Worm (Caenorhabditis elegans) whole organism, young adult: ENCODE results near the gene aptf-2.
A peak's percentile ranks its signal among the peaks of the same experiment; 100 is the strongest.

ENCODE experiments used
- C06A6.2 ChIP-seq: fragments of 200-800 bp; sonication (Bioruptor generic); conservative IDR thresholded peaks from 2 replicates; pipeline ENCODE4 v1.3.6; 2022; ENCODE audit warnings: missing genetic modification characterization, missing compliant biosample characterization
- C17E4.6 ChIP-seq: fragments of 200-800 bp; sonication (Bioruptor generic); IDR thresholded peaks from 2 replicates; pipeline ENCODE4 v1.3.6; 2022; ENCODE audit warnings: missing genetic modification reagents, missing genetic modification characterization, missing compliant biosample characterization
- D2030.7 ChIP-seq: fragments of 200-800 bp; sonication (Bioruptor generic); IDR thresholded peaks from 2 replicates; pipeline ENCODE4 v1.3.6; 2022; ENCODE audit warnings: missing genetic modification reagents, missing genetic modification characterization, missing compliant biosample characterization
- F10E7.11 ChIP-seq: sonication (generic microtip); optimal IDR thresholded peaks from 2 replicates; lab custom pipeline; 2017; ENCODE audit warnings: mild to moderate bottlenecking, missing genetic modification characterization, moderate library complexity, missing compliant biosample characterization
- F39B2.1 ChIP-seq: fragments of 200-800 bp; sonication (Bioruptor generic); IDR thresholded peaks from 2 replicates; pipeline ENCODE4 v1.3.6; 2022; ENCODE audit warnings: missing genetic modification reagents, missing genetic modification characterization, missing compliant biosample characterization
- T07F8.4 ChIP-seq: sonication (generic microtip); optimal IDR thresholded peaks from 2 replicates; lab custom pipeline; 2016; ENCODE audit warnings: mild to moderate bottlenecking, missing genetic modification characterization, moderate library complexity, missing compliant biosample characterization
- T26A5.8 ChIP-seq: sonication (generic microtip); optimal IDR thresholded peaks from 2 replicates; lab custom pipeline; 2016; ENCODE audit warnings: missing genetic modification characterization, missing compliant biosample characterization
- Y67H2A.10 ChIP-seq: fragments of 200-800 bp; sonication (Bioruptor generic); conservative IDR thresholded peaks from 2 replicates; pipeline ENCODE4 v1.3.6; 2022; ENCODE audit warnings: missing genetic modification reagents, missing genetic modification characterization, missing compliant biosample characterization
- Y95B8A.8 ChIP-seq: fragments of 200-800 bp; sonication (Bioruptor generic); IDR thresholded peaks from 2 replicates; pipeline ENCODE4 v1.3.6; 2022; ENCODE audit warnings: missing genetic modification reagents, missing genetic modification characterization, missing compliant biosample characterization
- aptf-3 ChIP-seq: fragments of 200-800 bp; sonication (Bioruptor generic); IDR thresholded peaks from 2 replicates; pipeline ENCODE4 v1.3.6; 2022; ENCODE audit warnings: missing genetic modification characterization, missing compliant biosample characterization
- atf-7 ChIP-seq: sonication (generic microtip); optimal IDR thresholded peaks from 2 replicates; lab custom pipeline; 2017; ENCODE audit warnings: mild to moderate bottlenecking, missing genetic modification characterization, missing compliant biosample characterization
- attf-3 ChIP-seq: fragments of 200-800 bp; sonication (Bioruptor generic); conservative IDR thresholded peaks from 2 replicates; pipeline ENCODE4 v1.3.6; 2022; ENCODE audit warnings: missing genetic modification reagents, missing genetic modification characterization, missing compliant biosample characterization
- attf-6 ChIP-seq: fragments of 200-800 bp; sonication (Bioruptor generic); IDR thresholded peaks from 2 replicates; pipeline ENCODE4 v1.3.6; 2022; ENCODE audit warnings: missing genetic modification reagents, missing genetic modification characterization, missing compliant biosample characterization
- bed-2 ChIP-seq: fragments of 200-800 bp; sonication (Bioruptor generic); IDR thresholded peaks from 2 replicates; pipeline ENCODE4 v1.3.6; 2022; ENCODE audit warnings: missing genetic modification reagents, missing genetic modification characterization, missing compliant biosample characterization
- cebp-2 ChIP-seq: fragments of 200-800 bp; sonication (Bioruptor generic); IDR thresholded peaks from 2 replicates; pipeline ENCODE4 v1.3.6; 2022; ENCODE audit warnings: missing genetic modification characterization, missing compliant biosample characterization
- ceh-40 ChIP-seq: fragments of 200-800 bp; sonication (Bioruptor generic); IDR thresholded peaks from 2 replicates; pipeline ENCODE4 v1.3.6; 2022; ENCODE audit warnings: missing genetic modification characterization, missing compliant biosample characterization
- dox-1 ChIP-seq: fragments of 200-800 bp; sonication (Bioruptor generic); IDR thresholded peaks from 2 replicates; pipeline ENCODE4 v1.3.6; 2022; ENCODE audit warnings: missing genetic modification reagents, missing genetic modification characterization, missing compliant biosample characterization
- egl-18 ChIP-seq: fragments of 200-800 bp; sonication (Bioruptor generic); IDR thresholded peaks from 2 replicates; pipeline ENCODE4 v1.3.6; 2022; ENCODE audit warnings: missing genetic modification reagents, missing genetic modification characterization, missing compliant biosample characterization
- egl-44 ChIP-seq: fragments of 200-800 bp; sonication (Bioruptor generic); IDR thresholded peaks from 2 replicates; pipeline ENCODE4 v1.3.6; 2022; ENCODE audit warnings: missing genetic modification reagents, missing genetic modification characterization, missing compliant biosample characterization
- egrh-3 ChIP-seq: fragments of 200-800 bp; sonication (Bioruptor generic); IDR thresholded peaks from 2 replicates; pipeline ENCODE4 v1.3.6; 2022; ENCODE audit warnings: missing genetic modification reagents, missing genetic modification characterization, missing compliant biosample characterization
- hlh-26 ChIP-seq: fragments of 200-800 bp; sonication (Bioruptor generic); conservative IDR thresholded peaks from 2 replicates; pipeline ENCODE4 v1.3.6; 2022; ENCODE audit warnings: missing genetic modification reagents, missing genetic modification characterization, missing compliant biosample characterization
- hsf-1 ChIP-seq: fragments of 200-800 bp; sonication (Bioruptor generic); IDR thresholded peaks from 2 replicates; pipeline ENCODE4 v1.3.6; 2022; ENCODE audit warnings: missing genetic modification reagents, missing genetic modification characterization, missing compliant biosample characterization
- let-607 ChIP-seq, 2 experiments: fragments of 200-800 bp in 1 of 2; sonication (Bioruptor generic) in 1 of 2; sonication (generic microtip) in 1 of 2; optimal IDR thresholded peaks; 2 replicates each; lab custom pipeline; 2016 to 2018; ENCODE audit warnings: mild to moderate bottlenecking in 2 of 2, missing compliant biosample characterization in 2 of 2, missing genetic modification characterization in 2 of 2, moderate library complexity in 2 of 2, missing genotype in 1 of 2
- lin-35 ChIP-seq, 3 experiments: fragments of 150-350 bp in 2 of 3; sonication (generic microtip) in 1 of 3; optimal IDR thresholded peaks; 2 replicates each; lab custom pipeline; 2014 to 2018; ENCODE audit warnings: missing biosample characterization in 3 of 3, missing genetic modification characterization in 3 of 3, missing genetic modification reagents in 3 of 3
- lin-54 ChIP-seq: fragments of 200-800 bp; sonication (Bioruptor generic); optimal IDR thresholded peaks from 2 replicates; lab custom pipeline; 2018; ENCODE audit warnings: mild to moderate bottlenecking, missing genetic modification characterization, missing compliant biosample characterization
- lsl-1 ChIP-seq: fragments of 200-800 bp; sonication (Bioruptor generic); optimal IDR thresholded peaks from 2 replicates; lab custom pipeline; 2018; ENCODE audit warnings: mild to moderate bottlenecking, missing genetic modification characterization, moderate library complexity, missing compliant biosample characterization
- madf-6 ChIP-seq: fragments of 200-800 bp; sonication (Bioruptor generic); IDR thresholded peaks from 2 replicates; pipeline ENCODE4 v1.3.6; 2022; ENCODE audit warnings: missing genetic modification reagents, missing genetic modification characterization, missing compliant biosample characterization
- mcd-1 ChIP-seq: fragments of 200-800 bp; sonication (Bioruptor generic); IDR thresholded peaks from 2 replicates; pipeline ENCODE4 v1.3.6; 2022; ENCODE audit warnings: missing genetic modification reagents, missing genetic modification characterization, missing compliant biosample characterization
- nhr-27 ChIP-seq: fragments of 200-800 bp; sonication (Bioruptor generic); optimal IDR thresholded peaks from 2 replicates; lab custom pipeline; 2018; ENCODE audit warnings: mild to moderate bottlenecking, missing genetic modification characterization, moderate library complexity, missing compliant biosample characterization
- sptf-2 ChIP-seq: fragments of 200-800 bp; sonication (Bioruptor generic); optimal IDR thresholded peaks from 2 replicates; lab custom pipeline; 2018; ENCODE audit warnings: mild to moderate bottlenecking, missing genetic modification characterization, missing compliant biosample characterization
- zfh-2 ChIP-seq: fragments of 200-800 bp; sonication (Bioruptor generic); conservative IDR thresholded peaks from 2 replicates; pipeline ENCODE4 v1.3.6; 2022; ENCODE audit warnings: missing genetic modification reagents, missing genetic modification characterization, missing compliant biosample characterization
- ztf-25 ChIP-seq: fragments of 200-800 bp; sonication (Bioruptor generic); IDR thresholded peaks from 2 replicates; pipeline ENCODE4 v1.3.6; 2022; ENCODE audit warnings: missing genetic modification reagents, missing genetic modification characterization, missing compliant biosample characterization

The aptf-2 gene

DNA sequence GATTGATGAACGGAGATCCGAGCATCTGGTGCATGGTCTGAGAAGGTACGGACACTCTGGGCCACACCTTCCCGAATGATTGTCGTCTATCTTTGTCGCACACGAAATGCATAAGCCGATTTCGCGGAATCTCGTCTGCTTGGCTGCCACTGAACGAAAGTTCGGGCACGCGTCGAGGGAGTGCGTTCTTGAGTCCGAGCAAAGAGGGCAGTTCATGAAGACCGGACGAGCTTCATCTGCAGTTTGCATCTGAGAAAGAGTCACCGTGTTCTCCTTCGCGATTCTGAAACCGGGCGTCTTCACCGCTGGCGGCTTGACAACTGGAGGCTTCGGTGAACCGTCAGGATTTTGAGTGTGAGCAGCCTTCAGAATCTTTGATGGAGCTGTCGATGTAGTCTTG is 42.4 kb upstream of the aptf-2 start:
- TF ChIP-seq zfh-2 (GFP tag; lab: Robert Waterston, UW) = peak; percentile 69
- no peak for TF ChIP-seq F39B2.1 (GFP tag; lab: Robert Waterston, UW)
- TF ChIP-seq, all 124 proteins: peak for 1

- TF ChIP-seq sptf-2 (GFP tag; lab: Kevin White, UChicago) (no peak), lin-54 (GFP tag; lab: Kevin White, UChicago) (no peak), mcd-1 (no peak), T07F8.4 (tag; lab: Kevin White, UChicago) (no peak), Y67H2A.10 (GFP tag; lab: Robert Waterston, UW) (no peak), C17E4.6 (GFP tag; lab: Robert Waterston, UW) (no peak), hlh-26 (GFP tag; lab: Robert Waterston, UW) (no peak), attf-3 (GFP tag; lab: Robert Waterston, UW) (no peak), nhr-27 (tag; lab: Kevin White, UChicago) (no peak), T26A5.8 (no peak), bed-2 (GFP tag; lab: Robert Waterston, UW) (no peak), cebp-2 (GFP tag; lab: Robert Waterston, UW) (0 out of 2 replicates have a peak, but pooled peaks have one; percentile 69), atf-7 (no peak), madf-6 (GFP tag; lab: Robert Waterston, UW) (peak; percentile 51; the same call in 1 of the 2 replicates), hsf-1 (GFP tag; lab: Robert Waterston, UW) (no peak), egl-18 (GFP tag; lab: Robert Waterston, UW) (no peak), egl-44 (GFP tag; lab: Robert Waterston, UW) (no peak), aptf-3 (no peak), D2030.7 (GFP tag; lab: Robert Waterston, UW) (0 out of 2 replicates have a peak, but pooled peaks have one; percentile 30), let-607 (tag; optimal IDR thresholded peaks at IDR 0.05; lab: Kevin White, UChicago) (no peak), attf-6 (GFP tag; lab: Robert Waterston, UW) (peak; percentile 33; the same call in 1 of the 2 replicates), lin-35 (GFP tag; optimal IDR thresholded peaks at IDR 0.05; lab: Kevin White, UChicago) (no peak), C06A6.2 (GFP tag; lab: Robert Waterston, UW) (no peak), ztf-25 (GFP tag; lab: Robert Waterston, UW) (no peak), lsl-1 (no peak), ceh-40 (GFP tag; lab: Robert Waterston, UW) (0 out of 2 replicates have a peak, but pooled peaks have one; percentile 44), F10E7.11 (tag; lab: Kevin White, UChicago) (no peak)
Measured at ce11 chrIV:13456893-13457292, 41.0 kb upstream of the aptf-2 start.

- TF ChIP-seq Y95B8A.8 (GFP tag; lab: Robert Waterston, UW) (0 out of 2 replicates have a peak, but pooled peaks have one; percentile 12), cebp-2 (GFP tag; lab: Robert Waterston, UW) (peak; percentile 91), ztf-25 (GFP tag; lab: Robert Waterston, UW) (0 out of 2 replicates have a peak, but pooled peaks have one; percentile 44)
Measured at ce11 chrIV:13456138-13456537, 40.3 kb upstream of the aptf-2 start.

ce11 chrIV:13455200-13455599 is 39.3 kb upstream of the aptf-2 start, which contains the start of gene Y38H8A.7:
Gene Y38H8A.7 (plus strand): TSS chrIV:13455500.
- TF ChIP-seq dox-1 (GFP tag; lab: Robert Waterston, UW) = peak; percentile 42; the same call in 1 of the 2 replicates
- peak; percentile 25; the same call in 1 of the 2 replicates for TF ChIP-seq egrh-3 (GFP tag; lab: Robert Waterston, UW)
